Worm (Caenorhabditis elegans) whole organism, L4 larva: ENCODE data around the gene C46F4.3.
A peak's percentile ranks its signal among the peaks of the same experiment; 100 is the strongest.

ENCODE experiments used
- D1046.2 ChIP-seq: fragments of 200-800 bp; sonication (Bioruptor generic); IDR thresholded peaks from 2 replicates; pipeline ENCODE4 v1.3.6; 2022; ENCODE audit warnings: missing genetic modification characterization, missing compliant biosample characterization
- F26F4.8 ChIP-seq: fragments of 200-800 bp; sonication (Bioruptor generic); conservative IDR thresholded peaks from 2 replicates; pipeline ENCODE4 v1.3.6; 2022; ENCODE audit warnings: missing genetic modification characterization, missing compliant biosample characterization
- R02D3.7 ChIP-seq: fragments of 150-350 bp; sonication (generic microtip); optimal IDR thresholded peaks from 3 replicates; lab custom pipeline; 2014; ENCODE audit warnings: missing biosample characterization, missing genetic modification characterization
- Y75B8A.6 ChIP-seq: fragments of 200-800 bp; sonication (Bioruptor generic); IDR thresholded peaks from 2 replicates; pipeline ENCODE4 v1.3.6; 2022; ENCODE audit warnings: missing genetic modification reagents, missing genetic modification characterization, missing compliant biosample characterization
- ZK337.2 ChIP-seq: fragments of 200-800 bp; sonication (Bioruptor generic); IDR thresholded peaks from 2 replicates; pipeline ENCODE4 v1.3.6; 2022; ENCODE audit warnings: missing genetic modification reagents, missing genetic modification characterization, missing compliant biosample characterization
- aha-1 ChIP-seq: fragments of 150-350 bp; peaks from one replicate; lab custom pipeline; 2014; ENCODE audit warnings: missing biosample characterization, missing genetic modification characterization
- ama-1 ChIP-seq: fragments of 150-350 bp; optimal IDR thresholded peaks from 2 replicates; lab custom pipeline; 2014; ENCODE audit warnings: inconsistent platforms, mixed read lengths
- ceh-32 ChIP-seq: sonication (generic microtip); optimal IDR thresholded peaks from 2 replicates; lab custom pipeline; 2016; ENCODE audit warnings: mild to moderate bottlenecking, missing genetic modification characterization, missing compliant biosample characterization; ENCODE audit not compliant: poor library complexity
- ceh-44 ChIP-seq: fragments of 200-800 bp; sonication (Bioruptor generic); IDR thresholded peaks from 2 replicates; pipeline ENCODE4 v1.3.6; 2022; ENCODE audit warnings: missing genetic modification reagents, missing genetic modification characterization, missing compliant biosample characterization
- ces-1 ChIP-seq: fragments of 150-350 bp; sonication (generic microtip); optimal IDR thresholded peaks from 4 replicates; lab custom pipeline; 2014; ENCODE audit warnings: missing biosample characterization, missing genetic modification reagents, missing genetic modification characterization
- ctbp-1 ChIP-seq: fragments of 200-800 bp; sonication (Bioruptor generic); IDR thresholded peaks from 2 replicates; pipeline ENCODE4 v1.3.6; 2022; ENCODE audit warnings: missing genetic modification reagents, missing genetic modification characterization, missing compliant biosample characterization
- daf-19 ChIP-seq: fragments of 200-800 bp; sonication (Bioruptor generic); conservative IDR thresholded peaks from 2 replicates; pipeline ENCODE4 v1.3.6; 2022; ENCODE audit warnings: missing genetic modification characterization, missing compliant biosample characterization
- daf-8 ChIP-seq: fragments of 200-800 bp; sonication (Bioruptor generic); IDR thresholded peaks from 2 replicates; pipeline ENCODE4 v1.3.6; 2022; ENCODE audit warnings: missing genetic modification characterization, missing compliant biosample characterization
- dve-1 ChIP-seq: sonication (generic microtip); optimal IDR thresholded peaks from 2 replicates; lab custom pipeline; 2017; ENCODE audit warnings: antibody characterized with exemption, mild to moderate bottlenecking, missing genetic modification characterization, missing compliant biosample characterization; ENCODE audit not compliant: insufficient read depth
- egl-43 ChIP-seq: fragments of 200-800 bp; sonication (Bioruptor generic); IDR thresholded peaks from 2 replicates; pipeline ENCODE4 v1.3.6; 2022; ENCODE audit warnings: missing genetic modification reagents, missing genetic modification characterization, missing compliant biosample characterization
- fkh-10 ChIP-seq: fragments of 150-350 bp; optimal IDR thresholded peaks from 2 replicates; lab custom pipeline; 2014; ENCODE audit warnings: missing biosample characterization, missing genetic modification reagents, missing genetic modification characterization
- gei-8 ChIP-seq: fragments of 200-800 bp; sonication (Bioruptor generic); optimal IDR thresholded peaks from 2 replicates; lab custom pipeline; 2018; ENCODE audit warnings: mild to moderate bottlenecking, missing genetic modification characterization, missing compliant biosample characterization
- hif-1 ChIP-seq, 2 experiments: sonication (generic microtip); optimal IDR thresholded peaks; 2 replicates each; lab custom pipeline; 2016 to 2017; ENCODE audit warnings: missing compliant biosample characterization in 2 of 2, missing genetic modification characterization in 2 of 2, missing genetic modification reagents in 2 of 2, missing genotype in 2 of 2, mild to moderate bottlenecking in 1 of 2
- hlh-11 ChIP-seq: fragments of 200-800 bp; sonication (Bioruptor generic); optimal IDR thresholded peaks from 2 replicates; lab custom pipeline; 2018; ENCODE audit warnings: mild to moderate bottlenecking, missing genetic modification characterization, missing compliant biosample characterization
- hlh-30 ChIP-seq: sonication (generic microtip); optimal IDR thresholded peaks from 2 replicates; lab custom pipeline; 2017; ENCODE audit warnings: antibody characterized with exemption, mild to moderate bottlenecking, missing genetic modification characterization, missing compliant biosample characterization; ENCODE audit not compliant: insufficient read depth
- hmg-1.1 ChIP-seq: fragments of 200-800 bp; sonication (Bioruptor generic); IDR thresholded peaks from 2 replicates; pipeline ENCODE4 v1.3.6; 2022; ENCODE audit warnings: missing genetic modification reagents, missing genetic modification characterization, missing compliant biosample characterization
- lin-13 ChIP-seq: fragments of 150-350 bp; optimal IDR thresholded peaks from 2 replicates; lab custom pipeline; 2014; ENCODE audit warnings: missing biosample characterization, missing genetic modification reagents, missing genetic modification characterization
- mes-2 ChIP-seq: sonication (generic microtip); optimal IDR thresholded peaks from 2 replicates; lab custom pipeline; 2016; ENCODE audit warnings: missing genotype, mild to moderate bottlenecking, missing genetic modification characterization, missing compliant biosample characterization; ENCODE audit not compliant: poor library complexity, severe bottlenecking
- mxl-3 ChIP-seq: fragments of 200-800 bp; sonication (Bioruptor generic); optimal IDR thresholded peaks from 2 replicates; lab custom pipeline; 2018; ENCODE audit warnings: mild to moderate bottlenecking, missing genetic modification characterization, missing compliant biosample characterization
- nhr-237 ChIP-seq: sonication (generic microtip); optimal IDR thresholded peaks from 2 replicates; lab custom pipeline; 2017; ENCODE audit warnings: missing biosample characterization, missing genetic modification characterization
- nhr-28 ChIP-seq: fragments of 150-350 bp; optimal IDR thresholded peaks from 2 replicates; lab custom pipeline; 2014; ENCODE audit warnings: missing biosample characterization, missing genetic modification characterization
- nhr-48 ChIP-seq: sonication (generic microtip); optimal IDR thresholded peaks from 2 replicates; lab custom pipeline; 2016; ENCODE audit warnings: mild to moderate bottlenecking, missing genetic modification characterization, missing compliant biosample characterization
- rbr-2 ChIP-seq: sonication (generic microtip); optimal IDR thresholded peaks from 2 replicates; lab custom pipeline; 2016; ENCODE audit warnings: missing genotype, missing genetic modification characterization, missing compliant biosample characterization
- saeg-2 ChIP-seq: fragments of 200-800 bp; sonication (Bioruptor generic); IDR thresholded peaks from 2 replicates; pipeline ENCODE4 v1.3.6; 2022; ENCODE audit warnings: missing genetic modification reagents, missing genetic modification characterization, missing compliant biosample characterization
- spr-3 ChIP-seq: fragments of 200-800 bp; sonication (Bioruptor generic); optimal IDR thresholded peaks from 2 replicates; lab custom pipeline; 2018; ENCODE audit warnings: mild to moderate bottlenecking, missing genetic modification characterization, missing compliant biosample characterization
- tra-1 ChIP-seq: fragments of 200-800 bp; sonication (Bioruptor generic); IDR thresholded peaks from 2 replicates; pipeline ENCODE4 v1.3.6; 2022; ENCODE audit warnings: missing genetic modification reagents, missing genetic modification characterization, missing compliant biosample characterization
- unc-62 ChIP-seq, 3 experiments: fragments of 150-350 bp in 1 of 3; sonication (generic microtip); optimal IDR thresholded peaks in 2 of 3; peaks in 1 of 3; 1 replicate in 1 of 3; 2 replicates in 2 of 3; lab custom pipeline; 2014 to 2017; ENCODE audit warnings: missing biosample characterization in 3 of 3, missing genetic modification characterization in 3 of 3, missing genetic modification reagents in 3 of 3, missing genotype in 1 of 3
- zag-1 ChIP-seq: fragments of 150-350 bp; optimal IDR thresholded peaks from 2 replicates; lab custom pipeline; 2014; ENCODE audit warnings: missing biosample characterization, missing genetic modification characterization
- zip-2 ChIP-seq: fragments of 150-350 bp; optimal IDR thresholded peaks from 2 replicates; lab custom pipeline; 2014; ENCODE audit warnings: missing biosample characterization, missing genetic modification characterization
- ztf-11 ChIP-seq: fragments of 150-350 bp; optimal IDR thresholded peaks from 2 replicates; lab custom pipeline; 2014; ENCODE audit warnings: missing biosample characterization, missing genetic modification characterization

The C46F4.3 gene

ce11 chrX:5935473-5935872, at the start of gene C46F4.3:
Gene C46F4.3 (plus strand): TSS chrX:5935773.
- TF ChIP-seq zip-2 = no peak
- no peak for TF ChIP-seq ces-1 (GFP tag; lab: Kevin White, UChicago)
- no peak for TF ChIP-seq mes-2 (tag; lab: Kevin White, UChicago)
- no peak for TF ChIP-seq Y75B8A.6 (GFP tag; lab: Robert Waterston, UW)
- no peak for TF ChIP-seq dve-1 (tag; lab: Kevin White, UChicago)
- no peak for TF ChIP-seq nhr-237 (tag; lab: Kevin White, UChicago)
- TF ChIP-seq hlh-11 (tag; lab: Kevin White, UChicago) = no peak
- TF ChIP-seq nhr-48 (tag; lab: Kevin White, UChicago) = no peak
- no peak for TF ChIP-seq R02D3.7 (tag; lab: Kevin White, UChicago)
- TF ChIP-seq daf-19 (GFP tag; lab: Robert Waterston, UW) = no peak
- TF ChIP-seq saeg-2 (GFP tag; lab: Robert Waterston, UW) = no peak
- no peak for TF ChIP-seq mxl-3 (GFP tag; lab: Kevin White, UChicago)

DNA sequence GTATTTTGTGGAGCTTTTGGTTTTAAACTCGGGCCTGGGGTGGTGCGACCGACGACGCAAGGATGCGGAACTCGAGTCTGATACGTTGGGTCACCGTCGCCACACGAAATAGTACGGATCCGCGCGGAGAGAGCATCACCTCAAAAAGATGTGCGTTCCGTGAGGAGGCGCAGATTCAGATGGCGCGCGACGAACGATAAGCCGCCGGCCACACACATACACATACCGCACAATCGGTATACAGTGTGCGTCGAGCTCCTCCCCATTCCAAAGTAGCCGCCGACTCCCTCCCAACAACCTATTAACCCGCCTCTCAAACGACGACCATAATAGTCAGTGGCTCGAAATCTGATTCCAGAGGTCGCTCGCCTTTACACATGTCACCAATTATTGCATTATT, 45.5 kb upstream of the C46F4.3 start, which contains the start of gene F49E10.2:
Gene F49E10.2, plus strand, starts transcription at position 301 of the 400 bp plus-strand sequence.
- TF ChIP-seq gei-8 (no peak), ztf-11 (tag; lab: Kevin White, UChicago) (no peak), ceh-32 (no peak), hlh-30 (tag; lab: Kevin White, UChicago) (no peak), daf-8 (no peak), hmg-1.1 (no peak), D1046.2 (GFP tag; lab: Robert Waterston, UW) (no peak), nhr-237 (tag; lab: Kevin White, UChicago) (no peak), lin-13 (GFP tag; lab: Kevin White, UChicago) (no peak), R02D3.7 (tag; lab: Kevin White, UChicago) (no peak), zag-1 (no peak), spr-3 (no peak), nhr-28 (tag; lab: Kevin White, UChicago) (no peak), zip-2 (no peak)

DNA sequence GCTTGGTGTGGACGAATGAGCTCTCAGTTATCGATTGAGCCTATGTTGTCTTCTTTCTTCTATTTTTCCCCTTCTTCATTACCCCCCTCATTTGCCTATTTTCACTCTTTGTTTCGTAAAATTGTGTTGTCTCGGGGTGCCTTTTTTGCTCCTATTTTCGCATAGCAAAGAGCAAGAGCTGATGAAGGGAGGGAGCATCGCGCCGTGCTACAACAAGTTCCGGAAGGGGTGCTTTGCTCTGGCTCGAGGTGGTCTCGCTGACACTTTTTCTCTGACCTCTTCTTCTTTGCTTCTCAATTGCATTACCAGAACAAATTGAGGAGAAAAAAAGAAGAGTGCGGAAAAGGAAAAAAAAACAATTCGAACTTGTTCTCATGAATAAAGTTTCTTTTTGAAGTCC, 39.6 kb upstream of the C46F4.3 start:
- TF ChIP-seq tra-1 (no peak), ZK337.2 (GFP tag; lab: Robert Waterston, UW) (no peak), ces-1 (GFP tag; lab: Kevin White, UChicago) (peak; percentile 37), spr-3 (no peak), unc-62 (GFP tag; optimal IDR thresholded peaks at IDR 0.05 in 1 of 2; lab: Kevin White, UChicago) (peak in 1 of 2 experiments; percentile 96), unc-62 (tag; optimal IDR thresholded peaks at IDR 0.05; lab: Kevin White, UChicago) (no peak), rbr-2 (tag; lab: Kevin White, UChicago) (peak; percentile 7), aha-1 (tag; lab: Kevin White, UChicago) (peak; percentile 66), ama-1 (lab: Kevin White, UChicago) (no peak), fkh-10 (GFP tag; lab: Kevin White, UChicago) (peak; percentile 86), hmg-1.1 (0 out of 2 replicates have a peak, but pooled peaks have one; percentile 25), ctbp-1 (peak; percentile 56; the same call in 1 of the 2 replicates)

- no peak for TF ChIP-seq egl-43
- no peak for TF ChIP-seq hif-1 (tag; optimal IDR thresholded peaks at IDR 0.05; lab: Kevin White, UChicago)
- TF ChIP-seq mes-2 (tag; lab: Kevin White, UChicago) = no peak
- peak; percentile 85 for TF ChIP-seq aha-1 (tag; lab: Kevin White, UChicago)
- TF ChIP-seq ceh-32 = no peak
Measured at ce11 chrX:5897038-5897437, 38.5 kb upstream of the C46F4.3 start, which contains the start of gene tbc-16. Gene tbc-16 (plus strand): TSS chrX:5897338.

DNA sequence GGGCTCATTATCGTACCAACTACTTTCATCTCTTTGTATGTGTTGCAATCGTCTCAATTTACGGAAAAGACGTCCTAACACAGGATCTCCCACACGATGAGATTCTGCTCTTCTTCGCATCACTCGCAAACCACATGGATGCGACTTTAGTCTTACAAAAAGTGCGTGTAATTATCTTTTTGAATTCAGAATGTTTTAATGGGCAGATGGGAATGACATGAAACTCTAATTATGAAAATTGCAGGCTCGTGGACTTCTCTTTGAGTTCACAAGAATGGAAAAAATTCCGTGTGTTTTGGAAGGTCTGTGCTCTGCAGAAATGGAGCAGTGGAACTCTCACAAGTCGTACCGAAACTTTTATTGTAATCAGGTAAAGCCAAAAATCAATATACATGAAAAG, 34.1 kb upstream of the C46F4.3 start:
- TF ChIP-seq ceh-44 (GFP tag; lab: Robert Waterston, UW) = no peak
- no peak for TF ChIP-seq F26F4.8 (GFP tag; lab: Robert Waterston, UW)
- peak in 1 of 2 experiments; percentile 68 for TF ChIP-seq unc-62 (GFP tag; optimal IDR thresholded peaks at IDR 0.05 in 1 of 2; lab: Kevin White, UChicago)
- TF ChIP-seq unc-62 (tag; optimal IDR thresholded peaks at IDR 0.05; lab: Kevin White, UChicago) = no peak
